Worm (Caenorhabditis elegans): Measurements from ENCODE around the gene aipl-1.

aipl-1 gene

DNA sequence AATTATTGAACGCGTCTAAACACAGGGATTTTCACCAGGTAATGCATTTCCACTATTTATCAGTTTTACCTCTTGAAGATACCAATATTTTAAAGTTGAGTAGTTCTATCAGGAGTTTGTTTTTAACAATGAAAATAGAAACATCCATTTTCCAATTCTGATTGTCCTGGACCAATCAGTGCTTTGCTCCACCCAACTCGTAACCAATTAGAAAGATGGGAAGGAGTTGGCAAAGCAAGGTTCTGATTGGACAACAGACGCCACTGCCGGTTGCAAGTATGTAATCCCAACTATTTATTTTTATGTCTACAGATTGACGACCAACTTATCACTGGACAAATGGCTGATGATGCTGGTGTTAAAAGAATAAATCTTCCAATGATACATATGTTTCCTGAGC is 13.6 kb upstream of the aipl-1 start:
- TF ChIP-seq lin-15B (tag; optimal IDR thresholded peaks at IDR 0.05) = no peak
- no peak for TF ChIP-seq attf-4 (tag; optimal IDR thresholded peaks at IDR 0.05)
- TF ChIP-seq F26F4.8 (GFP tag; conservative IDR thresholded peaks at IDR 0.05) = no peak
- TF ChIP-seq R02D3.7 (tag; optimal IDR thresholded peaks at IDR 0.05) = no peak
- no peak for TF ChIP-seq lin-29 (GFP tag; IDR thresholded peaks at IDR 0.05)
- TF ChIP-seq hif-1 (tag; optimal IDR thresholded peaks at IDR 0.05) = no peak
- no peak for TF ChIP-seq tag-97 (GFP tag; IDR thresholded peaks at IDR 0.05)
- no peak for TF ChIP-seq pha-4 (GFP tag; IDR thresholded peaks at IDR 0.05)
- TF ChIP-seq pha-4 (tag; optimal IDR thresholded peaks at IDR 0.05) = no peak
- no peak for TF ChIP-seq nhr-77 (tag; optimal IDR thresholded peaks at IDR 0.05)
- no peak for TF ChIP-seq Y48G9A.11 (GFP tag; IDR thresholded peaks at IDR 0.05)
- no peak for TF ChIP-seq saeg-2 (GFP tag; IDR thresholded peaks at IDR 0.05)
- TF ChIP-seq T26A8.4 (GFP tag; IDR thresholded peaks at IDR 0.05) = no peak
- no peak for TF ChIP-seq zfp-3 (GFP tag; conservative IDR thresholded peaks at IDR 0.05)
- TF ChIP-seq zag-1 (tag; optimal IDR thresholded peaks at IDR 0.05) = no peak
- TF ChIP-seq php-3 (GFP tag; IDR thresholded peaks at IDR 0.05) = no peak
- TF ChIP-seq nhr-237 (tag; optimal IDR thresholded peaks at IDR 0.05) = no peak
- no peak for TF ChIP-seq hlh-11 (tag; optimal IDR thresholded peaks at IDR 0.05)

DNA sequence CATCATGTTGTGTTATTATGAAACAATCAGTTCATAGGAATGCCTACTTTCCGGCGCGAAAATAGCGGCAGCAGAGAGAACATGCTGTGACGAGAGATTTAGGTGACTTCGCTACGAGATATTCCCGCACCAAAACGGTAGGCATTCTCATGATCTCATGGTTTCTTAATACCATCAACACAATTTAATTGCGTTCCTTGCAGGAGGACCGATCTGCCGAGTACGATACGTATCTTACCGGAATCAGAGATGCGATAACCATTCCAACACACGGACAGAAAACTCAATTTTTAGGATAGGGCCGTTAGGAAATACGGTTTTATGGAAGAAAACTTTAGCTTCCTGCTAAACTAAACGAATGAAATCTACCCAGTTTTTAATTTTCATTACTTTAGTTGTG is 12.2 kb upstream of the aipl-1 start, which contains the start of gene T09F5.1:
Gene T09F5.1 (plus strand): TSS at position 301 of the 400 bp plus-strand sequence.
- TF ChIP-seq ces-1 (GFP tag; optimal IDR thresholded peaks at IDR 0.05) (no peak), mes-2 (tag; optimal IDR thresholded peaks at IDR 0.05; ENCODE audit: poor library complexity, severe bottlenecking) (no peak), spr-1 (tag; optimal IDR thresholded peaks at IDR 0.05) (no peak), lin-38 (GFP tag; IDR thresholded peaks at IDR 0.05) (no peak), F10B5.3 (tag; optimal IDR thresholded peaks at IDR 0.05) (no peak), pha-4 (GFP tag; IDR thresholded peaks at IDR 0.05) (no peak), pha-4 (tag; optimal IDR thresholded peaks at IDR 0.05) (no peak), ama-1 (optimal IDR thresholded peaks at IDR 0.05) (no peak), egl-27 (tag; optimal IDR thresholded peaks at IDR 0.05) (no peak), zag-1 (tag; optimal IDR thresholded peaks at IDR 0.05) (no peak), arid-1 (GFP tag; conservative IDR thresholded peaks at IDR 0.05) (no peak), ceh-32 (tag; optimal IDR thresholded peaks at IDR 0.05; ENCODE audit: poor library complexity) (no peak)

DNA sequence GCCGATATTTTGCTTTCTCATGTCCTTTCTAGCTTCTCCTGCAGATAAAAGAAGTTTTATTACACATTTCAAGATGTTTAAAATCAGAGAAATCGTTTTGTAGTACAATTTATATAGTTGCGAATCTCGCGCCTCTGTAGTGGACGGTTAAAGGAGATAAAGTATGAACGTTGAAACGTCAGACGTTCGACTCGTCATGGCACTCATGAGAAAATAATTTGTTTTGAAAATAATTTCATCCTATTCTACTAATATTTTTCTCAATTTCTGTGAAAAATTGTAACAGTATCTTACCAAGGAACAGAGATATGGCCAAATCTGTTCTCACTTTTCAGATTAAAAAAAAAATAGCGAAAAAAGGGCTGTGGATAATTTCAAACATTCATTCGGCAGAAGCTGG is 11.2 kb upstream of the aipl-1 start, which contains the start of gene T09F5.20:
Gene T09F5.20 (minus strand): TSS at position 101 of the 400 bp plus-strand sequence.
- TF ChIP-seq ceh-20 (GFP tag; IDR thresholded peaks at IDR 0.05) = no peak
- TF ChIP-seq ceh-28 (tag; optimal IDR thresholded peaks at IDR 0.05) = no peak
- TF ChIP-seq lim-7 (GFP tag; IDR thresholded peaks at IDR 0.05) = no peak

DNA sequence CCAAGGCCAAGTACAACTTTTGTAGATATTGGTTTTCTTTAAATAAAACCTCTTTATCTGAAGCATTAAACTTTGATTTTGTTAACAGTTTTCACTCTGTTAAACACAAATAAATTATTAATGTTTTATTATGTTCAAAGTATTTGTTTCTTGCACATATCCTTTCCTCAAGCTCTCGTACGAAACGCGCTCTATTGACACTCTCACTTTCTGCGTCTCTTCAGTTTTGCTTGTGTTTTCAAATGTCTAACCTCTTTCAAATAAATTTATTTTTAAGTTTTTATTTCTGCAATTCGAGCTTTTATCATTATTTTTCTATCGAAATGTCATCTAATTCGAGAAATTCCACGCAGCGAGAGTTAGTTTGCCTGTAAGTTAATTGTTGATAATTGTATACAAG is 7.2 kb upstream of the aipl-1 start, which contains the start of gene K08F9.4:
Gene K08F9.4 (plus strand): TSS at position 222 of the 400 bp plus-strand sequence.
- TF ChIP-seq F26F4.8 (GFP tag; conservative IDR thresholded peaks at IDR 0.05) = no peak
- no peak for TF ChIP-seq daf-19 (GFP tag; conservative IDR thresholded peaks at IDR 0.05)
- no peak for TF ChIP-seq tra-1 (GFP tag; IDR thresholded peaks at IDR 0.05)
- peak; percentile 72 for TF ChIP-seq nhr-6 (tag; optimal IDR thresholded peaks at IDR 0.05)
- TF ChIP-seq snpc-4 (tag; optimal IDR thresholded peaks at IDR 0.05) = no peak
- no peak for TF ChIP-seq F44E2.7 (GFP tag; IDR thresholded peaks at IDR 0.05)
- no peak for TF ChIP-seq gei-8 (GFP tag; optimal IDR thresholded peaks at IDR 0.05)
- no peak for TF ChIP-seq tag-97 (GFP tag; IDR thresholded peaks at IDR 0.05)
- TF ChIP-seq zip-2 (tag; optimal IDR thresholded peaks at IDR 0.05) = no peak
- TF ChIP-seq hlh-30 (tag; optimal IDR thresholded peaks at IDR 0.05; ENCODE audit: insufficient read depth) = no peak
- no peak for TF ChIP-seq nhr-77 (tag; optimal IDR thresholded peaks at IDR 0.05)
- no peak for TF ChIP-seq arid-1 (GFP tag; conservative IDR thresholded peaks at IDR 0.05)
- TF ChIP-seq zfp-3 (GFP tag; conservative IDR thresholded peaks at IDR 0.05) = no peak
- no peak for TF ChIP-seq nhr-48 (tag; optimal IDR thresholded peaks at IDR 0.05)
- TF ChIP-seq saeg-2 (GFP tag; IDR thresholded peaks at IDR 0.05) = no peak
- TF ChIP-seq madf-9 (GFP tag; conservative IDR thresholded peaks at IDR 0.05) = no peak
- no peak for TF ChIP-seq mxl-2 (GFP tag; conservative IDR thresholded peaks at IDR 0.05)
- no peak for TF ChIP-seq lsy-2 (tag; optimal IDR thresholded peaks at IDR 0.05)
- no peak for TF ChIP-seq attf-4 (tag; optimal IDR thresholded peaks at IDR 0.05)
- no peak for TF ChIP-seq php-3 (GFP tag; IDR thresholded peaks at IDR 0.05)
- no peak for TF ChIP-seq Y48G9A.11 (GFP tag; IDR thresholded peaks at IDR 0.05)
- no peak for TF ChIP-seq daf-16 (GFP tag; optimal IDR thresholded peaks at IDR 0.05)
- TF ChIP-seq daf-16 (tag; optimal IDR thresholded peaks at IDR 0.05) = no peak
- no peak for TF ChIP-seq unc-130 (GFP tag; optimal IDR thresholded peaks at IDR 0.05)
- no peak for TF ChIP-seq ztf-11 (tag; optimal IDR thresholded peaks at IDR 0.05)
- TF ChIP-seq hlh-11 (tag; optimal IDR thresholded peaks at IDR 0.05) = no peak
- TF ChIP-seq nhr-102 (tag; optimal IDR thresholded peaks at IDR 0.05) = no peak

All from whole organism, L4 larva.